Fruit fly (Drosophila melanogaster) Kc167 (cell line): ENCODE data around the gene CG31274.

Experiments
- Myc ChIP-seq: fragments of >200 bp; optimal IDR thresholded peaks from 2 replicates; lab custom pipeline; 2017; ENCODE audit warnings: missing external identifiers
- Sin3A ChIP-seq: fragments of >200 bp; optimal IDR thresholded peaks from 2 replicates; lab custom pipeline; 2018; ENCODE audit warnings: missing external identifiers
- h ChIP-seq: fragments of >200 bp; optimal IDR thresholded peaks from 3 replicates; lab custom pipeline; 2018; ENCODE audit warnings: missing external identifiers
- insv ChIP-seq: fragments of >200 bp; optimal IDR thresholded peaks from 3 replicates; lab custom pipeline; 2018; ENCODE audit warnings: missing external identifiers
- psq ChIP-seq: fragments of >200 bp; optimal IDR thresholded peaks from 2 replicates; lab custom pipeline; 2017; ENCODE audit warnings: missing external identifiers
- ttk ChIP-seq: sonication (Bioruptor generic); optimal IDR thresholded peaks from 2 replicates; lab custom pipeline; 2017; ENCODE audit warnings: missing external identifiers

The CG31274 gene

DNA sequence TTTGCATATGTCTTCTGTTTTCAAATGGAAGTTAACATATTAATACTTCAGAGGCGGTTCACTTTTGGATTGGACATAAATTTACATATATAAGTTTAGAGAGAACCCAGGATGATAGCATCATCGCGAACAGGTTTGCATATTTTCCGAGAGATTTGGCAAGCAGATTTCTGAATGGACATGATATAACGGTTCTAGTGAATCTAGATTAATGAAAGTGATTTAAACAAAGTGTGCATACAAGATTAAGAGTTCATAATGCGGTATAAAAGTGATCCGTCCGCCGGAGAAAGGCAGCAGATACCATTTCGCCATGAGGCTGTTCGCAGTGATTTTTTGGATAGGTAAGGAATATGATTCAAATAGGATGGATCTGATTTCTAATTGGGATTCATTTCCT lies 35.6 kb downstream of the CG31274 start, which contains the start of gene CG5225:
CG5225 (plus strand) TSS at position 301 of the 400 bp plus-strand sequence.
- TF ChIP-seq psq (no peak), Sin3A (lab: Kevin White, UChicago) (no peak), h (no peak), ttk (no peak), insv (lab: Kevin White, UChicago) (no peak), Myc (no peak)

DNA sequence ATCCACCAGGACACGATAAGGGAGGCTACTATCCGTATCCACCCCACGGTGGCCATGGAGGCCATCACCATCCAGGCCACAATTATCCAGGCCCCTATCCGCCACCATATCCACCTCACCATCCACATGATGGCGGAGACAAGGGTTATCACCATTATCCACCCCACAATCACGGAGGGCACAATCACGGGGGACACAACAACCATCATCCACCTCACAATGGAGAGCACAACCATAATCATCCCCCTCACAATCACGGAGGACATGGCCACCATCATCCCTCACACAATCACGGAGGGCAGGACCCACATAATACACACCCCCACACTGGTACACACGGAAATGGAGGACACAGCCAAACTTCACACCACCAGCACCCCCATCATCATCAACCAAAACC lies 37.0 kb downstream of the CG31274 start:
- no peak for TF ChIP-seq ttk
- no peak for TF ChIP-seq psq
- TF ChIP-seq Myc = no peak
- no peak for TF ChIP-seq Sin3A (lab: Kevin White, UChicago)
- TF ChIP-seq h = no peak
- TF ChIP-seq insv (lab: Kevin White, UChicago) = no peak

DNA sequence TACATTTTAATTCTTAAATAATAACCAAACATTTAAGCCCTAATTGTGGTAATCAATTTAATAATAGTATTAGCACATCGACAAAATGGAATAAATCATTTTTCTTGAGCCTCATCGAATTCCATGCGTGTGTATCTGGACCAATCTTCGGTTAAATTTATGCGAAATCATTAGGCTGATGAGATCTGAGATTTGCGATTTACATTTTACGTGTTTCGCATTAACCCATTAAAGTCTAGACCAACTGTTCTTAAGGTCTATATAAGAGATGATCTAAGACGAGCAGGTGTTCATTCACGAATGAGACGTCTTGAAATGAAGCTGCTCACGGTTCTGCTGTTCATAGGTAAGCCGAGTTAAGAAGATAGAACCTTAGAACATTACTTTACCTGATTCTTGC lies 38.7 kb downstream of the CG31274 start, which contains the start of gene CG31268:
CG31268 (plus strand) TSS at position 301 of the 400 bp plus-strand sequence.
- TF ChIP-seq psq = no peak
- TF ChIP-seq Myc = no peak

DNA sequence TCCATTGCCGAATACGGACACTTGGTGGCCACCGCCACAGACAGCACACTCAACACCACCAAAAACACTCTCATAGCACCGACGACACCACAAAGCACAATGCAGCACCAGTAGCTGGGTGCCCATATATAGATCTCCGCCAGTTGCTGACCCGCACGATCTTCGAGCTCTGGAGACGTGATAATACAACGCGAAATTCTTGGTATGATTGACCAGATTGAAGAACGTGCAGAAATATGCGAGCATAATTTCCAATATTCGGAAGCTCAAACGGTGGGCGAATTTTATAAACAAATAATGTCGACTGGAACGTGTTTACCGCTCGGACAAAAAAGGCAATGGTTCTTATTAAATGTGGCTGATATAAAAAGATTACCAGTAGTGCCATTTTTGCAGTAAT lies 43.1 kb downstream of the CG31274 start, which contains the start of gene CG4009:
CG4009 (minus strand) TSS at position 101 of the 400 bp plus-strand sequence.
- TF ChIP-seq Sin3A (lab: Kevin White, UChicago) (no peak), ttk (no peak), Myc (no peak), insv (lab: Kevin White, UChicago) (no peak), h (no peak), psq (no peak)

DNA sequence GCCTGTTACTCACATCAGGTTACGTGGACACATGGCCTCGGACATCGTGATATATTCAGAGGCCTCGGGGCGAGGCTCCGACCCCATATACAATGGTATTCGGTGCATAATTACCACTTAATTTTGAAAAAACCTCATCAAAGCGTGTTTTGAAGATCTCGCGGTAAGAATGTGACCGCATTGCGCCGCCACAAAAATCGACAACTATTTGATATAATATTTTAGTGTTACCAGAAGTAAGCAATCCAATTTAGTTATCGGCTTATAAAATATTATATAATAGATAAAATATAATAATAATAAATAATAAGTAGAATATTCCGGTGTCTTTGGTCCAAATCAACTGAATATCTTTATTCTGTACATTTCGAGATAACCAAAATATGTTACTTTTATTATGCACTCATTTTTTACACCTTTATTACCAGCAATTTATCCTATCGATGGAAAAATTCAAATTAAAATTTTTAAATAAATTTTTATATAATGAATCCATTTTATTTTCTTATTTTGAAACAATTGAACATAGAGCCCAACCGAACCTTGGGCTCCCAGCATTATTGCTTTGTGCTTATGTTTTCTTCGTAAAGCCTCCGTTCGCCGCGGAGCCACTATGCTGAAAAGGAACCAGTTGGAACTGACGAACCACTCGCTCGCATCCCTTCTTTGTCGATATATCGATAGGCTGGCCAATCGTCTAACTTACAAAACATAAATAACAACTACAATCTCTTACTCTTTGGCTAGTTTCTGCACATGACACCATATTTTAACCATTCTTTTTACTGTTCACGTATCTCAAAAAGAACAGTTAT lies 47.4 kb downstream of the CG31274 start, which contains the start of the genes CG18213 and Trm7-32:
CG18213 (minus strand) TSS at position 211 of the 815 bp plus-strand sequence.
Trm7-32 (plus strand) TSS at position 690 of the 815 bp plus-strand sequence.
- TF ChIP-seq Myc (no peak), insv (lab: Kevin White, UChicago) (no peak), psq (no peak), Sin3A (lab: Kevin White, UChicago) (no peak), h (no peak), ttk (no peak)

DNA sequence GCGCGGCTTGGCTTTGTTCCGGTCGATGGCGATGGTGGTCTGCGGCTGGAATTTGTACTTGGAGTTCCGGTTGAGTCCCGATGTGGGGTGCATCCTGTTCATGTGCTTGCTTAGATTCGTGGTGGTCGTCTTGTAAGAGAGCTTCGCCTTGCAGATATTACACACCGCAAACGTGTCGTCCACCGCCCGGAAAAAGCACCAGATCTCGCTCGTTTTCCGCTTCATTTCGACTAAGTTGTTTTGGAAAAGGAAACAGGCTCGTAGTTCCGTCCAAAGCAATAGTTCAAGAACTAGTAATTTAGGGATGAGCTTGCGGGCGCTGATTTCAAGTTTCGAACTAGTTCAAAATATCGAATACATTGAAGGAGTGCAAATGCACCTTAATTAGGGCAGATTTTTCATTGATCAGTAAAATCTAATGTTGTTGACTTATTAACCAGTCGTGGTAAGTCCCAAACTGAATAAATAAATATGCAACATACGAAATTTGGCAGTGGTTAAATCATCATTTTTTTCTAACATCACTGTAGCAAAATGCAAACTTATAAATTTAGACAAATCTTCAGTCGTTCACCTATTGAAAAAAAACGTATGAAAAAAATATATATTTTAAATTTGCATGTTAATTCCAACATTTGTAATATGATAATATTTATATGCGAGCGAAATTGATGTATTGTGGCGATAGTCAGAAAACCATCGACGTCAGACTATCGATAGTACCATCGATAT lies 50.2 kb downstream of the CG31274 start, which contains the start of the genes bdwf and Patr-1:
bdwf (minus strand) TSS at position 299 of the 732 bp plus-strand sequence.
Patr-1 (plus strand) TSS at position 727 of the 732 bp plus-strand sequence.
- TF ChIP-seq ttk = no peak
- no peak for TF ChIP-seq h
- TF ChIP-seq insv (lab: Kevin White, UChicago) = no peak
- TF ChIP-seq psq = no peak

DNA sequence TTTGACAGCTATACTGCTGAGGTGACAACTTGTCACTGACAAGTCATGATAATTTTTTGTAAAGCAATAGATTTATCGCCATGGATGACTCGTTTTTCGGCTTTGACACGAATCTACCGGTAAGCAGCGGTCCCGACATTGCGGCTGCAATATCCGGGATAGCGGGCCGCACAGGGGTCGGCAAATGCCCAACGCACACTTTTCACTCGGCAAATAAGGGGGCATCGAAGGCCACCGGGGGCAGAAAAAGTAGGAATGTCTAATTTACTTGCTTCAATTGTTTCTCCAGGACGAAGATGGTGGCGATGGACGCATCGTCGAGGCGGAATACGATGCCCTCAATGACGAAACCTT lies 50.7 kb downstream of the CG31274 start:
- TF ChIP-seq psq = no peak
- TF ChIP-seq insv (lab: Kevin White, UChicago) = no peak
- no peak for TF ChIP-seq Myc
- TF ChIP-seq Sin3A (lab: Kevin White, UChicago) = no peak
- no peak for TF ChIP-seq h
- no peak for TF ChIP-seq ttk
